Worm (Caenorhabditis elegans) whole organism, L2 larva: ENCODE results near the gene Y46G5A.8.

Experiments used
- C34F6.9 ChIP-seq: fragments of 150-350 bp; optimal IDR thresholded peaks from 2 replicates; lab custom pipeline; 2014; ENCODE audit warnings: missing biosample characterization, missing genetic modification characterization
- ZK546.5 ChIP-seq: sonication (generic microtip); optimal IDR thresholded peaks from 2 replicates; lab custom pipeline; 2017; ENCODE audit warnings: missing biosample characterization, missing genetic modification characterization
- crh-2 ChIP-seq: sonication (generic microtip); optimal IDR thresholded peaks from 2 replicates; lab custom pipeline; 2017; ENCODE audit warnings: missing biosample characterization, missing genetic modification characterization
- dmd-4 ChIP-seq: sonication (generic microtip); optimal IDR thresholded peaks from 2 replicates; lab custom pipeline; 2017; ENCODE audit warnings: missing biosample characterization, missing genetic modification characterization
- fos-1 ChIP-seq: fragments of 150-350 bp; optimal IDR thresholded peaks from 2 replicates; lab custom pipeline; 2014; ENCODE audit warnings: missing biosample characterization, missing genetic modification characterization
- lin-11 ChIP-seq: fragments of 150-350 bp; sonication (generic microtip); optimal IDR thresholded peaks from 2 replicates; lab custom pipeline; 2014; ENCODE audit warnings: missing biosample characterization, missing genetic modification characterization, inconsistent platforms, mixed read lengths
- lin-39 ChIP-seq: fragments of 150-350 bp; optimal IDR thresholded peaks from 2 replicates; lab custom pipeline; 2014; ENCODE audit warnings: missing biosample characterization, missing genetic modification reagents, missing genetic modification characterization
- nhr-77 ChIP-seq: fragments of 150-350 bp; optimal IDR thresholded peaks from 2 replicates; lab custom pipeline; 2014; ENCODE audit warnings: missing biosample characterization, missing genetic modification characterization
- peb-1 ChIP-seq: fragments of 150-350 bp; optimal IDR thresholded peaks from 2 replicates; lab custom pipeline; 2014; ENCODE audit warnings: missing biosample characterization, missing genetic modification characterization
- snpc-4 ChIP-seq: fragments of 150-350 bp; optimal IDR thresholded peaks from 2 replicates; lab custom pipeline; 2014; ENCODE audit warnings: missing biosample characterization, missing genetic modification characterization
- ztf-11 ChIP-seq: sonication (generic microtip); optimal IDR thresholded peaks from 2 replicates; lab custom pipeline; 2017; ENCODE audit warnings: missing biosample characterization, missing genetic modification characterization

DNA sequence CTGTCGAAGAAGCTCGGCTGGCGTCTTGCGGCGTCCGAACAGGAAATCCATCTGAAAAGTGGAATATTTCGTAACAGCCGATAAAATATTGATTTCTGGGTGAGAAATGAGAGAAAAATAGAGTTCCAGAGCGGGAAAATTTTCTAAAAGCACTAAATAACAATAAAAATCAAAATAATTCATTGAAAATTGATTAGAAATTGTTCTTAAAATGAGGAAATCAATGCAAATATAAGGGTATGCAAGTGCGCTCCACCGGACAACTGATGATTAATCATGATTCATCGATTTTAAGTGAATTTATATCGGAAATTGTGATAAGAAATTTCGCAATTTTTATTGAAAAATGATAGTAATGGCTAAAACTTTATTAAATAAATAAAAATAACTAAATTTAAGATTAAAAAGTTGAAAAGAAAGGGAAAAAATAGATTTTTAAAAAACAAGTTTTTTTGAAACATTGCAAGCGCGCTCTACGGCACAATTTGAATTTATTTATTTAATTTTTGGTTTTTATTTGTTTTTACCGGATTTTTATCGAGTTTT lies 12.1 kb downstream of the Y46G5A.8 start, which contains the start of the genes vps-2 and tiar-2:
- TF ChIP-seq ZK546.5 (tag; lab: Kevin White, UChicago): no peak
- TF ChIP-seq C34F6.9 (tag; lab: Kevin White, UChicago): peak; percentile 94
- TF ChIP-seq ztf-11 (tag; lab: Kevin White, UChicago): no peak
- TF ChIP-seq lin-11 (tag; lab: Kevin White, UChicago): no peak
- TF ChIP-seq peb-1 (tag; lab: Kevin White, UChicago): no peak
- TF ChIP-seq crh-2 (tag; lab: Kevin White, UChicago): peak; percentile 63
- no peak for TF ChIP-seq dmd-4
- peak; percentile 100 for TF ChIP-seq fos-1 (tag; lab: Kevin White, UChicago)
- no peak for TF ChIP-seq lin-39
- peak; percentile 22 for TF ChIP-seq snpc-4
- TF ChIP-seq nhr-77 (tag; lab: Kevin White, UChicago): no peak
